Fruit fly (Drosophila melanogaster): ENCODE results near the gene CG34177.

The CG34177 gene

dm6 chr2L:4454009-4454689 lies 20.4 kb downstream of the CG34177 start, which contains the start of the genes Secp43 and ND-B8 (continued):
- TF ChIP-seq MTF-1 (GFP tag; optimal IDR thresholded peaks at IDR 0.05; ENCODE audit: borderline replicate concordance) = no peak
- TF ChIP-seq CG7745 (tag; optimal IDR thresholded peaks at IDR 0.05) = no peak
- TF ChIP-seq pzg (GFP tag; optimal IDR thresholded peaks at IDR 0.05) = peak; percentile 91
- no peak for TF ChIP-seq sens (GFP tag)
- no peak for TF ChIP-seq onecut (GFP tag; IDR thresholded peaks at IDR 0.05)
- TF ChIP-seq CG16815 (GFP tag; optimal IDR thresholded peaks at IDR 0.05) = no peak
- TF ChIP-seq CG32532 (GFP tag; IDR thresholded peaks at IDR 0.05) = no peak
- no peak for TF ChIP-seq kah (GFP tag; optimal IDR thresholded peaks at IDR 0.05)
- TF ChIP-seq phol (tag; optimal IDR thresholded peaks at IDR 0.05) = peak; percentile 64
- TF ChIP-seq CG31365 (tag; optimal IDR thresholded peaks at IDR 0.05) = no peak
- TF ChIP-seq Ravus (GFP tag; IDR thresholded peaks at IDR 0.05) = no peak
- no peak for TF ChIP-seq CG3407 (GFP tag; optimal IDR thresholded peaks at IDR 0.05)
- TF ChIP-seq CG18476 (GFP tag; optimal IDR thresholded peaks at IDR 0.05) = no peak
- peak; percentile 80 for TF ChIP-seq CG16813 (GFP tag; IDR thresholded peaks at IDR 0.05; ENCODE audit: partially characterized antibody)
- no peak for TF ChIP-seq CG6654 (GFP tag; optimal IDR thresholded peaks at IDR 0.05)
- no peak for TF ChIP-seq CG9876 (GFP tag; optimal IDR thresholded peaks at IDR 0.05)
- no peak for TF ChIP-seq pb (GFP tag; optimal IDR thresholded peaks at IDR 0.05)
- peak; percentile 65 for TF ChIP-seq CG13894 (tag; optimal IDR thresholded peaks at IDR 0.05)
- peak; percentile 81 for TF ChIP-seq hb (GFP tag; IDR thresholded peaks at IDR 0.05; ENCODE audit: partially characterized antibody)
- TF ChIP-seq CG11695 (GFP tag; IDR thresholded peaks at IDR 0.05) = no peak
- no peak for TF ChIP-seq CG2202 (tag; optimal IDR thresholded peaks at IDR 0.05)
- TF ChIP-seq CG11247 (GFP tag; IDR thresholded peaks at IDR 0.05) = no peak
- TF ChIP-seq Hey (tag; optimal IDR thresholded peaks at IDR 0.05) = no peak
- 0 out of 2 replicates have a peak, but pooled peaks have one; percentile 29 for TF ChIP-seq CG2129 (GFP tag; IDR thresholded peaks at IDR 0.05; ENCODE audit: partially characterized antibody)
- TF ChIP-seq CG12942 (GFP tag; optimal IDR thresholded peaks at IDR 0.05) = no peak
- no peak for TF ChIP-seq CG1233 (GFP tag; optimal IDR thresholded peaks at IDR 0.05)
- peak; percentile 37; the same call in 1 of the 2 replicates for TF ChIP-seq sob (GFP tag; IDR thresholded peaks at IDR 0.05)
- no peak for TF ChIP-seq CG12769 (tag; optimal IDR thresholded peaks at IDR 0.05)
- TF ChIP-seq CG7987 (GFP tag; optimal IDR thresholded peaks at IDR 0.05) = no peak
- no peak for TF ChIP-seq Taf1 (GFP tag; IDR thresholded peaks at IDR 0.05)
- no peak for TF ChIP-seq nom (GFP tag; optimal IDR thresholded peaks at IDR 0.05)
- peak; percentile 37 for TF ChIP-seq nmo (GFP tag; optimal IDR thresholded peaks at IDR 0.05)
- TF ChIP-seq fru (optimal IDR thresholded peaks at IDR 0.05) = no peak
- no peak for TF ChIP-seq Gug (GFP tag; IDR thresholded peaks at IDR 0.05)
- no peak for TF ChIP-seq pho (GFP tag; optimal IDR thresholded peaks at IDR 0.05)
- TF ChIP-seq CG10462 (GFP tag; optimal IDR thresholded peaks at IDR 0.05) = no peak
- TF ChIP-seq ap (GFP tag; IDR thresholded peaks at IDR 0.05) = no peak
- 0 out of 2 replicates have a peak, but pooled peaks have one; percentile 45 for TF ChIP-seq chm (GFP tag; IDR thresholded peaks at IDR 0.05)
- TF ChIP-seq CG1832 (GFP tag; optimal IDR thresholded peaks at IDR 0.05) = no peak
- peak; percentile 96 for TF ChIP-seq Dref (GFP tag; IDR thresholded peaks at IDR 0.05)
- no peak for TF ChIP-seq fd64A (GFP tag; optimal IDR thresholded peaks at IDR 0.05)
- TF ChIP-seq ken (GFP tag; IDR thresholded peaks at IDR 0.05) = no peak
- TF ChIP-seq CG10431 (GFP tag; optimal IDR thresholded peaks at IDR 0.05) = no peak
- TF ChIP-seq Scr (GFP tag; IDR thresholded peaks at IDR 0.05; ENCODE audit: partially characterized antibody) = peak; percentile 74
- TF ChIP-seq NFAT (GFP tag; IDR thresholded peaks at IDR 0.05) = no peak
- no peak for TF ChIP-seq pnt (GFP tag; optimal IDR thresholded peaks at IDR 0.05)
- peak; percentile 62 for TF ChIP-seq stwl (tag; optimal IDR thresholded peaks at IDR 0.05)
- TF ChIP-seq run (tag; optimal IDR thresholded peaks at IDR 0.05) = no peak
- no peak for TF ChIP-seq repo (GFP tag; optimal IDR thresholded peaks at IDR 0.05)
- no peak for TF ChIP-seq caup (GFP tag; optimal IDR thresholded peaks at IDR 0.05; ENCODE audit: severe bottlenecking)

All from whole organism, embryonic.